Fruit fly (Drosophila melanogaster): Measurements from ENCODE around the gene Fbp2.

DNA sequence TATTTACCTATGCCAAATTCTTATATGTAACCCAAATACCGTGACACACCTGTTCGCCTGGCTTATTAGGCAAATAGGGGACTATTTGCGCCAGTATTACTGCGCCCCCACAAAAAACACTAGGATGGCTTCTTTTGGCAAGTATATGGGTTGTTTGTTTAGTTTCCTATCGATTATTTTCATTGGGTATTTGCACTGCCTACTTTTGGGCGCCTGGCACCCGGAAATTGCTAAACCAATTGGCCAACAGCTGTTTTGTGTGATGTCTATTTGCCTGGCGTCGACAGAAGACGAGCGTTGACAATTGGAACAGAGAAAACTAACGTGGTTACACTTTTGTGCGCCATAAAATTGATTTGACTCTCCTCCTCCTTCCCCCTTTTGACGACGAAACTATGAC lies 26.4 kb downstream of the Fbp2 start:
- no peak for TF ChIP-seq CTCF (optimal IDR thresholded peaks at IDR 0.05)
- TF ChIP-seq CG8478 (optimal IDR thresholded peaks at IDR 0.05) = no peak
